Worm (Caenorhabditis elegans) whole organism, young adult: ENCODE results near the gene F45G2.9.

Experiments used
- B0035.1 ChIP-seq: sonication (generic microtip); optimal IDR thresholded peaks from 2 replicates; lab custom pipeline; 2016; ENCODE audit warnings: missing genetic modification characterization, mild to moderate bottlenecking, missing compliant biosample characterization, missing genotype, missing genetic modification reagents
- B0336.3 ChIP-seq: fragments of 200-800 bp; sonication (Bioruptor generic); IDR thresholded peaks from 2 replicates; pipeline ENCODE4 v1.3.6; 2022; ENCODE audit warnings: missing genetic modification characterization, missing compliant biosample characterization
- C06A6.2 ChIP-seq: fragments of 200-800 bp; sonication (Bioruptor generic); conservative IDR thresholded peaks from 2 replicates; pipeline ENCODE4 v1.3.6; 2022; ENCODE audit warnings: missing genetic modification characterization, missing compliant biosample characterization
- D2030.7 ChIP-seq: fragments of 200-800 bp; sonication (Bioruptor generic); IDR thresholded peaks from 2 replicates; pipeline ENCODE4 v1.3.6; 2022; ENCODE audit warnings: missing genetic modification reagents, missing genetic modification characterization, missing compliant biosample characterization
- F22D6.2 ChIP-seq: sonication (generic microtip); optimal IDR thresholded peaks from 2 replicates; lab custom pipeline; 2016; ENCODE audit warnings: mild to moderate bottlenecking, missing genetic modification characterization, missing compliant biosample characterization
- F23B12.7 ChIP-seq: sonication (generic microtip); optimal IDR thresholded peaks from 2 replicates; lab custom pipeline; 2017; ENCODE audit warnings: missing genetic modification characterization, mild to moderate bottlenecking, missing compliant biosample characterization, antibody characterized with exemption, moderate library complexity; ENCODE audit not compliant: insufficient read depth
- F39B2.1 ChIP-seq: fragments of 200-800 bp; sonication (Bioruptor generic); IDR thresholded peaks from 2 replicates; pipeline ENCODE4 v1.3.6; 2022; ENCODE audit warnings: missing genetic modification reagents, missing genetic modification characterization, missing compliant biosample characterization
- F49E8.2 ChIP-seq: sonication (generic microtip); optimal IDR thresholded peaks from 3 replicates; lab custom pipeline; 2017; ENCODE audit warnings: missing genetic modification characterization, mild to moderate bottlenecking, missing compliant biosample characterization, antibody characterized with exemption, moderate library complexity; ENCODE audit not compliant: insufficient read depth
- K11D2.4 ChIP-seq: fragments of 200-800 bp; sonication (Bioruptor generic); IDR thresholded peaks from 2 replicates; pipeline ENCODE4 v1.3.6; 2022; ENCODE audit warnings: missing genetic modification reagents, missing genetic modification characterization, missing compliant biosample characterization
- T07F8.4 ChIP-seq: sonication (generic microtip); optimal IDR thresholded peaks from 2 replicates; lab custom pipeline; 2016; ENCODE audit warnings: mild to moderate bottlenecking, missing genetic modification characterization, moderate library complexity, missing compliant biosample characterization
- Y53F4B.3 ChIP-seq: fragments of 200-800 bp; sonication (Bioruptor generic); IDR thresholded peaks from 2 replicates; pipeline ENCODE4 v1.3.6; 2022; ENCODE audit warnings: missing genetic modification reagents, missing genetic modification characterization, missing compliant biosample characterization
- Y56A3A.18 ChIP-seq: fragments of 200-800 bp; sonication (Bioruptor generic); IDR thresholded peaks from 2 replicates; pipeline ENCODE4 v1.3.6; 2022; ENCODE audit warnings: missing genetic modification reagents, missing genetic modification characterization, missing compliant biosample characterization
- Y95B8A.8 ChIP-seq: fragments of 200-800 bp; sonication (Bioruptor generic); IDR thresholded peaks from 2 replicates; pipeline ENCODE4 v1.3.6; 2022; ENCODE audit warnings: missing genetic modification reagents, missing genetic modification characterization, missing compliant biosample characterization
- ama-1 ChIP-seq, 3 experiments: fragments of 150-350 bp in 1 of 3; sonication (generic microtip) in 2 of 3; optimal IDR thresholded peaks; 2 replicates each; lab custom pipeline; 2014 to 2018; ENCODE audit warnings: missing biosample characterization in 2 of 3, missing genetic modification characterization in 2 of 3, missing genetic modification reagents in 2 of 3
- aptf-2 ChIP-seq: fragments of 200-800 bp; sonication (Bioruptor generic); conservative IDR thresholded peaks from 2 replicates; pipeline ENCODE4 v1.3.6; 2022; ENCODE audit warnings: missing genetic modification reagents, missing genetic modification characterization, missing compliant biosample characterization
- aptf-3 ChIP-seq: fragments of 200-800 bp; sonication (Bioruptor generic); IDR thresholded peaks from 2 replicates; pipeline ENCODE4 v1.3.6; 2022; ENCODE audit warnings: missing genetic modification characterization, missing compliant biosample characterization
- bed-2 ChIP-seq: fragments of 200-800 bp; sonication (Bioruptor generic); IDR thresholded peaks from 2 replicates; pipeline ENCODE4 v1.3.6; 2022; ENCODE audit warnings: missing genetic modification reagents, missing genetic modification characterization, missing compliant biosample characterization
- ceh-100 ChIP-seq: fragments of 200-800 bp; sonication (Bioruptor generic); IDR thresholded peaks from 2 replicates; pipeline ENCODE4 v1.3.6; 2022; ENCODE audit warnings: missing genetic modification reagents, missing genetic modification characterization, missing compliant biosample characterization
- ceh-40 ChIP-seq: fragments of 200-800 bp; sonication (Bioruptor generic); IDR thresholded peaks from 2 replicates; pipeline ENCODE4 v1.3.6; 2022; ENCODE audit warnings: missing genetic modification characterization, missing compliant biosample characterization
- ceh-58 ChIP-seq: fragments of 200-800 bp; sonication (Bioruptor generic); IDR thresholded peaks from 2 replicates; pipeline ENCODE4 v1.3.6; 2022; ENCODE audit warnings: missing genetic modification characterization, missing compliant biosample characterization
- ceh-79 ChIP-seq: sonication (generic microtip); optimal IDR thresholded peaks from 2 replicates; lab custom pipeline; 2017; ENCODE audit warnings: mild to moderate bottlenecking, missing genetic modification characterization, missing compliant biosample characterization
- die-1 ChIP-seq: sonication (generic microtip); optimal IDR thresholded peaks from 2 replicates; lab custom pipeline; 2016; ENCODE audit warnings: missing genotype, mild to moderate bottlenecking, missing genetic modification characterization, missing compliant biosample characterization
- dpff-1 ChIP-seq: sonication (generic microtip); optimal IDR thresholded peaks from 2 replicates; lab custom pipeline; 2017; ENCODE audit warnings: mild to moderate bottlenecking, missing genetic modification characterization, missing compliant biosample characterization
- efl-1 ChIP-seq: fragments of 150-350 bp; optimal IDR thresholded peaks from 2 replicates; lab custom pipeline; 2014; ENCODE audit warnings: missing biosample characterization, missing genetic modification reagents, missing genetic modification characterization
- ekl-4 ChIP-seq: fragments of 200-800 bp; sonication (Bioruptor generic); IDR thresholded peaks from 2 replicates; pipeline ENCODE4 v1.3.6; 2022; ENCODE audit warnings: missing genetic modification reagents, missing genetic modification characterization, missing compliant biosample characterization
- gei-17 ChIP-seq: fragments of 200-800 bp; sonication (Bioruptor generic); optimal IDR thresholded peaks from 2 replicates; lab custom pipeline; 2018; ENCODE audit warnings: mild to moderate bottlenecking, missing genetic modification characterization, missing compliant biosample characterization
- hmg-1.2 ChIP-seq: fragments of 200-800 bp; sonication (Bioruptor generic); IDR thresholded peaks from 2 replicates; pipeline ENCODE4 v1.3.6; 2022; ENCODE audit warnings: missing genetic modification reagents, missing genetic modification characterization, missing compliant biosample characterization
- lag-1 ChIP-seq: fragments of 200-800 bp; sonication (Bioruptor generic); IDR thresholded peaks from 2 replicates; pipeline ENCODE4 v1.3.6; 2022; ENCODE audit warnings: missing genetic modification reagents, missing genetic modification characterization, missing compliant biosample characterization
- lin-26 ChIP-seq: fragments of 200-800 bp; sonication (Bioruptor generic); IDR thresholded peaks from 2 replicates; pipeline ENCODE4 v1.3.6; 2022; ENCODE audit warnings: missing genetic modification reagents, missing genetic modification characterization, missing compliant biosample characterization
- lsl-1 ChIP-seq: fragments of 200-800 bp; sonication (Bioruptor generic); optimal IDR thresholded peaks from 2 replicates; lab custom pipeline; 2018; ENCODE audit warnings: mild to moderate bottlenecking, missing genetic modification characterization, moderate library complexity, missing compliant biosample characterization
- madf-10 ChIP-seq: sonication (generic microtip); optimal IDR thresholded peaks from 2 replicates; lab custom pipeline; 2016; ENCODE audit warnings: mild to moderate bottlenecking, missing genetic modification characterization, missing compliant biosample characterization
- madf-6 ChIP-seq: fragments of 200-800 bp; sonication (Bioruptor generic); IDR thresholded peaks from 2 replicates; pipeline ENCODE4 v1.3.6; 2022; ENCODE audit warnings: missing genetic modification reagents, missing genetic modification characterization, missing compliant biosample characterization
- madf-8 ChIP-seq: fragments of 200-800 bp; sonication (Bioruptor generic); conservative IDR thresholded peaks from 2 replicates; pipeline ENCODE4 v1.3.6; 2022; ENCODE audit warnings: missing genetic modification reagents, missing genetic modification characterization, missing compliant biosample characterization
- mel-28 ChIP-seq: sonication (generic microtip); optimal IDR thresholded peaks from 2 replicates; lab custom pipeline; 2016; ENCODE audit warnings: borderline replicate concordance, mild to moderate bottlenecking, missing genetic modification characterization, missing compliant biosample characterization
- mxl-1 ChIP-seq: sonication (generic microtip); optimal IDR thresholded peaks from 2 replicates; lab custom pipeline; 2016; ENCODE audit warnings: missing genetic modification characterization, missing compliant biosample characterization
- nhr-179 ChIP-seq: sonication (generic microtip); optimal IDR thresholded peaks from 2 replicates; lab custom pipeline; 2016; ENCODE audit warnings: mild to moderate bottlenecking, missing genetic modification characterization, missing compliant biosample characterization
- pbrm-1 ChIP-seq: fragments of 200-800 bp; sonication (Bioruptor generic); IDR thresholded peaks from 2 replicates; pipeline ENCODE4 v1.3.6; 2022; ENCODE audit warnings: missing genetic modification reagents, missing genetic modification characterization, missing compliant biosample characterization
- snpc-3.4 ChIP-seq: sonication (generic microtip); optimal IDR thresholded peaks from 2 replicates; lab custom pipeline; 2017; ENCODE audit warnings: missing genetic modification characterization, mild to moderate bottlenecking, missing compliant biosample characterization, antibody characterized with exemption, moderate library complexity, missing genotype, missing genetic modification reagents
- snpc-4 ChIP-seq, 5 experiments: fragments of 150-350 bp in 1 of 5; sonication (generic microtip) in 4 of 5; optimal IDR thresholded peaks; 2 replicates each; lab custom pipeline; 2014 to 2018; ENCODE audit warnings: missing genetic modification characterization in 5 of 5, missing biosample characterization in 3 of 5, antibody characterized with exemption in 2 of 5, mild to moderate bottlenecking in 2 of 5, missing compliant biosample characterization in 2 of 5, missing genotype in 2 of 5, moderate library complexity in 2 of 5, missing genetic modification reagents in 1 of 5
- unc-62 ChIP-seq: fragments of 150-350 bp; optimal IDR thresholded peaks from 2 replicates; lab custom pipeline; 2014; ENCODE audit warnings: missing biosample characterization, missing genetic modification reagents, missing genetic modification characterization
- xnd-1 ChIP-seq: sonication (generic microtip); optimal IDR thresholded peaks from 2 replicates; lab custom pipeline; 2016; ENCODE audit warnings: missing genotype, missing genetic modification reagents, missing genetic modification characterization, missing compliant biosample characterization
- ztf-18 ChIP-seq: sonication (generic microtip); optimal IDR thresholded peaks from 2 replicates; lab custom pipeline; 2016; ENCODE audit warnings: missing genotype, mild to moderate bottlenecking, missing genetic modification characterization, missing compliant biosample characterization
- ztf-22 ChIP-seq: fragments of 200-800 bp; sonication (Bioruptor generic); optimal IDR thresholded peaks from 2 replicates; lab custom pipeline; 2018; ENCODE audit warnings: mild to moderate bottlenecking, missing genetic modification characterization, moderate library complexity, missing compliant biosample characterization
- ztf-26 ChIP-seq: sonication (generic microtip); optimal IDR thresholded peaks from 2 replicates; lab custom pipeline; 2017; ENCODE audit warnings: missing genetic modification characterization, missing compliant biosample characterization
- ztf-3 ChIP-seq: fragments of 200-800 bp; sonication (Bioruptor generic); optimal IDR thresholded peaks from 2 replicates; lab custom pipeline; 2018; ENCODE audit warnings: mild to moderate bottlenecking, missing genetic modification characterization, missing compliant biosample characterization
- ztf-6 ChIP-seq: fragments of 200-800 bp; sonication (Bioruptor generic); IDR thresholded peaks from 2 replicates; pipeline ENCODE4 v1.3.6; 2022; ENCODE audit warnings: missing genetic modification reagents, missing genetic modification characterization, missing compliant biosample characterization

Gene F45G2.9

ce11 chrIII:13418975-13419374 is 17.8 kb downstream of the F45G2.9 start:
- peak; percentile 34 for TF ChIP-seq xnd-1 (tag; lab: Kevin White, UChicago)
- 0 out of 2 replicates have a peak, but pooled peaks have one; percentile 21 for TF ChIP-seq D2030.7 (GFP tag; lab: Robert Waterston, UW)
- TF ChIP-seq snpc-3.4 (tag; lab: Kevin White, UChicago) = no peak
- peak; percentile 43 for TF ChIP-seq efl-1 (GFP tag; lab: Kevin White, UChicago)
- TF ChIP-seq lsl-1 = peak; percentile 3
- TF ChIP-seq hmg-1.2 (GFP tag; lab: Robert Waterston, UW) = peak; percentile 59; the same call in 1 of the 2 replicates
- no peak for TF ChIP-seq C06A6.2 (GFP tag; lab: Robert Waterston, UW)
- TF ChIP-seq ceh-79 (tag; lab: Kevin White, UChicago) = no peak
- no peak for TF ChIP-seq nhr-179 (tag; lab: Kevin White, UChicago)
- no peak for TF ChIP-seq aptf-2 (GFP tag; lab: Robert Waterston, UW)
- TF ChIP-seq madf-6 (GFP tag; lab: Robert Waterston, UW) = peak; percentile 57
- peak; percentile 76 for TF ChIP-seq die-1 (tag; lab: Kevin White, UChicago)

DNA sequence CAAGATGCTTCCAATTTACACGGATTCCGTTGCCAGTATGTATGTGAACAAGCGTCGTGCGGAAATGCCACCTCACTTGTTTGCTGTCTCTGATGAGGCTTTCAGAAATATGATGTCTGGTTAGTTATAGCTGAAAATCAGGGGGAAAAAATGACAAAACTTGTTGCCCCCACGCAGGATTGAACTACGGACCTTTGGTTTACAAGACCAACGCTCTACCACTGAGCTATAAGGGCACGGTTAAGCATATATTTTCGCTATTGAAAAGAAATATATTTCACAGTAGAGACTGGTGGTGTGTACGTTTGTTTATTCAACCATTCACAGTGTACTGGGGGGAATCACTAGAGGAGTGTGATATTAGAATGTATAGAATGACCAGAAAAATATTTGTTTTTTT is 25.5 kb downstream of the F45G2.9 start:
- TF ChIP-seq T07F8.4 (tag; lab: Kevin White, UChicago) = no peak
- peak; percentile 9 for TF ChIP-seq madf-10 (tag; lab: Kevin White, UChicago)
- no peak for TF ChIP-seq ceh-100 (GFP tag; lab: Robert Waterston, UW)
- TF ChIP-seq lin-26 (GFP tag; lab: Robert Waterston, UW) = peak; percentile 72; the same call in 1 of the 2 replicates
- TF ChIP-seq bed-2 (GFP tag; lab: Robert Waterston, UW) = no peak
- TF ChIP-seq snpc-4 (GFP tag; optimal IDR thresholded peaks at IDR 0.05; lab: Kevin White, UChicago) = peak; percentile 40
- TF ChIP-seq snpc-4 (tag; optimal IDR thresholded peaks at IDR 0.05; lab: Kevin White, UChicago) = no peak
- peak; percentile 11 for TF ChIP-seq lsl-1
- no peak for TF ChIP-seq ceh-40 (GFP tag; lab: Robert Waterston, UW)
- TF ChIP-seq B0035.1 (tag; lab: Kevin White, UChicago) = no peak
- TF ChIP-seq Y56A3A.18 (GFP tag; lab: Robert Waterston, UW) = no peak
- TF ChIP-seq F39B2.1 (GFP tag; lab: Robert Waterston, UW) = no peak
- peak; percentile 51 for TF ChIP-seq ztf-18 (tag; lab: Kevin White, UChicago)
- TF ChIP-seq ztf-22 (GFP tag; lab: Kevin White, UChicago) = no peak
- TF ChIP-seq pbrm-1 (GFP tag; lab: Robert Waterston, UW) = no peak
- no peak for TF ChIP-seq mxl-1
- no peak for TF ChIP-seq K11D2.4 (GFP tag; lab: Robert Waterston, UW)
- TF ChIP-seq ztf-3 = no peak
- TF ChIP-seq snpc-3.4 (tag; lab: Kevin White, UChicago) = peak; percentile 47
- no peak for TF ChIP-seq aptf-3 (GFP tag; lab: Robert Waterston, UW)
- no peak for TF ChIP-seq ztf-6
- no peak for TF ChIP-seq ztf-26 (tag; lab: Kevin White, UChicago)
- no peak for TF ChIP-seq ceh-58 (GFP tag; lab: Robert Waterston, UW)
- TF ChIP-seq dpff-1 (tag; lab: Kevin White, UChicago) = no peak
- TF ChIP-seq Y53F4B.3 (GFP tag; lab: Robert Waterston, UW) = no peak
- TF ChIP-seq unc-62 (GFP tag; lab: Kevin White, UChicago) = no peak
- no peak for TF ChIP-seq B0336.3 (GFP tag; lab: Robert Waterston, UW)
- TF ChIP-seq Y95B8A.8 (GFP tag; lab: Robert Waterston, UW) = no peak
- TF ChIP-seq F49E8.2 (tag; lab: Kevin White, UChicago) = peak; percentile 40
- no peak for TF ChIP-seq ekl-4
- TF ChIP-seq lag-1 = no peak
- no peak for TF ChIP-seq gei-17 (GFP tag; lab: Kevin White, UChicago)
- no peak for TF ChIP-seq mel-28 (tag; lab: Kevin White, UChicago)
- no peak for TF ChIP-seq ama-1 (optimal IDR thresholded peaks at IDR 0.05; lab: Kevin White, UChicago)
- TF ChIP-seq ama-1 (GFP tag; optimal IDR thresholded peaks at IDR 0.05; lab: Kevin White, UChicago) = no peak
- TF ChIP-seq F23B12.7 (tag; lab: Kevin White, UChicago) = peak; percentile 22
- TF ChIP-seq C06A6.2 (GFP tag; lab: Robert Waterston, UW) = no peak
- no peak for TF ChIP-seq madf-8 (GFP tag; lab: Robert Waterston, UW)
- TF ChIP-seq aptf-2 (GFP tag; lab: Robert Waterston, UW) = no peak
- TF ChIP-seq F22D6.2 (tag; lab: Kevin White, UChicago) = no peak
